Worm (Caenorhabditis elegans): ENCODE results near the gene nlp-71.
A peak's percentile ranks its signal among the peaks of the same experiment; 100 is the strongest.

Gene nlp-71

ce11 chrIV:6442016-6442618 lies 28.7 kb upstream of the nlp-71 start:
- TF ChIP-seq C16A3.4 (tag; optimal IDR thresholded peaks at IDR 0.05): no peak
- peak; percentile 7 for TF ChIP-seq irx-1 (tag; optimal IDR thresholded peaks at IDR 0.05)
- TF ChIP-seq ceh-8 (GFP tag; optimal IDR thresholded peaks at IDR 0.05): no peak
- 0 out of 2 replicates have a peak, but pooled peaks have one; percentile 27 for TF ChIP-seq ets-5 (GFP tag; IDR thresholded peaks at IDR 0.05)
- TF ChIP-seq dpl-1 (GFP tag; optimal IDR thresholded peaks at IDR 0.05): peak in 1 of 3 experiments; percentile 21
- TF ChIP-seq snu-23 (GFP tag; optimal IDR thresholded peaks at IDR 0.05): peak; percentile 13
- TF ChIP-seq nhr-19 (GFP tag; conservative IDR thresholded peaks at IDR 0.05): 0 out of 2 replicates have a peak, but pooled peaks have one; percentile 12
- TF ChIP-seq elt-2 (tag; optimal IDR thresholded peaks at IDR 0.05): peak; percentile 42
- peak; percentile 41 to 45 for TF ChIP-seq efl-1 (optimal IDR thresholded peaks at IDR 0.05)
- peak; percentile 2 to 8 for TF ChIP-seq efl-1 (GFP tag; optimal IDR thresholded peaks at IDR 0.05 in 1 of 2)
- TF ChIP-seq efl-3 (GFP tag; optimal IDR thresholded peaks at IDR 0.05): no peak
- no peak for TF ChIP-seq rnt-1 (tag; optimal IDR thresholded peaks at IDR 0.05)
- peak; percentile 37 for TF ChIP-seq zip-4 (GFP tag; optimal IDR thresholded peaks at IDR 0.05)
- peak; percentile 53 for TF ChIP-seq lin-14 (GFP tag; optimal IDR thresholded peaks at IDR 0.05)
- peak; percentile 63 for TF ChIP-seq nhr-20 (tag; optimal IDR thresholded peaks at IDR 0.05)
- peak; percentile 40 for TF ChIP-seq nhr-71 (tag; optimal IDR thresholded peaks at IDR 0.05)
- TF ChIP-seq vab-15 (tag; optimal IDR thresholded peaks at IDR 0.05): no peak
- TF ChIP-seq lin-35 (GFP tag; optimal IDR thresholded peaks at IDR 0.05): peak in 1 of 2 experiments; percentile 10
- TF ChIP-seq blmp-1 (tag; optimal IDR thresholded peaks at IDR 0.05): peak; percentile 22
- TF ChIP-seq mep-1 (tag; optimal IDR thresholded peaks at IDR 0.05): peak; percentile 3
- TF ChIP-seq sox-4 (tag; optimal IDR thresholded peaks at IDR 0.05): no peak
- TF ChIP-seq fkh-8 (tag; optimal IDR thresholded peaks at IDR 0.05): peak; percentile 17
- TF ChIP-seq jun-1 (tag; optimal IDR thresholded peaks at IDR 0.05): peak; percentile 3

ce11 chrIV:6441601-6442000 lies 28.2 kb upstream of the nlp-71 start, which contains the start of gene Y73B6BL.31:
TSS of gene Y73B6BL.31 (plus strand) at chrIV:6441901.
- TF ChIP-seq lir-3 (tag; optimal IDR thresholded peaks at IDR 0.05; ENCODE audit: poor library complexity) (no peak), lin-14 (GFP tag; optimal IDR thresholded peaks at IDR 0.05) (no peak), unc-98 (GFP tag; IDR thresholded peaks at IDR 0.05) (no peak), ceh-88 (GFP tag; IDR thresholded peaks at IDR 0.05) (no peak), grh-1 (GFP tag; IDR thresholded peaks at IDR 0.05) (no peak), snu-23 (GFP tag; optimal IDR thresholded peaks at IDR 0.05) (no peak), F16B12.6 (tag; optimal IDR thresholded peaks at IDR 0.05) (no peak), irx-1 (tag; optimal IDR thresholded peaks at IDR 0.05) (no peak), fkh-10 (GFP tag; optimal IDR thresholded peaks at IDR 0.05) (no peak), aly-2 (tag; optimal IDR thresholded peaks at IDR 0.05) (no peak), nhr-11 (tag; optimal IDR thresholded peaks at IDR 0.05) (no peak), tbx-2 (tag; optimal IDR thresholded peaks at IDR 0.05) (no peak), unc-62 (GFP tag; optimal IDR thresholded peaks at IDR 0.05) (no peak), ztf-4 (tag; optimal IDR thresholded peaks at IDR 0.05) (no peak), swsn-7 (tag; optimal IDR thresholded peaks at IDR 0.05) (no peak), nhr-85 (tag) (no peak)

ce11 chrIV:6438051-6438450 lies 24.7 kb upstream of the nlp-71 start, which contains the start of gene dlc-5:
TSS of gene dlc-5 (plus strand) at chrIV:6438204.
- no peak for TF ChIP-seq nhr-71 (tag; optimal IDR thresholded peaks at IDR 0.05)
- TF ChIP-seq fkh-8 (tag; optimal IDR thresholded peaks at IDR 0.05): no peak
- TF ChIP-seq nhr-85 (tag): no peak
- no peak for TF ChIP-seq nhr-90 (tag; optimal IDR thresholded peaks at IDR 0.05; ENCODE audit: poor library complexity)
- TF ChIP-seq pax-3 (tag; optimal IDR thresholded peaks at IDR 0.05): no peak
- TF ChIP-seq nhr-11 (tag; optimal IDR thresholded peaks at IDR 0.05): no peak
- no peak for TF ChIP-seq nhr-28 (tag; optimal IDR thresholded peaks at IDR 0.05)
- no peak for TF ChIP-seq unc-30 (tag; optimal IDR thresholded peaks at IDR 0.05)
- TF ChIP-seq lin-15B (tag; optimal IDR thresholded peaks at IDR 0.05): no peak
- TF ChIP-seq skn-1 (tag; optimal IDR thresholded peaks at IDR 0.05): no peak
- no peak for TF ChIP-seq snpc-4 (tag; optimal IDR thresholded peaks at IDR 0.05)
- no peak for TF ChIP-seq nhr-237 (tag; optimal IDR thresholded peaks at IDR 0.05)

All from whole organism, L1 larva.